Worm (Caenorhabditis elegans) whole organism, late embryonic: Measurements from ENCODE around the gene rps-22.

ENCODE experiments used
- K09A11.1 ChIP-seq: sonication (generic microtip); optimal IDR thresholded peaks from 2 replicates; lab custom pipeline; 2017; ENCODE audit warnings: antibody characterized with exemption, mild to moderate bottlenecking, missing genetic modification characterization, missing compliant biosample characterization; ENCODE audit not compliant: insufficient read depth
- ama-1 ChIP-seq: fragments of 150-350 bp; optimal IDR thresholded peaks from 2 replicates; lab custom pipeline; 2014
- ceh-30 ChIP-seq: fragments of 150-350 bp; optimal IDR thresholded peaks from 2 replicates; lab custom pipeline; 2014; ENCODE audit warnings: missing biosample characterization, missing genetic modification characterization
- dve-1 ChIP-seq: sonication (generic microtip); optimal IDR thresholded peaks from 2 replicates; lab custom pipeline; 2017; ENCODE audit warnings: antibody characterized with exemption, mild to moderate bottlenecking, missing genetic modification characterization, missing compliant biosample characterization
- eyg-1 ChIP-seq: sonication (generic microtip); optimal IDR thresholded peaks from 2 replicates; lab custom pipeline; 2016; ENCODE audit warnings: missing genotype, missing genetic modification characterization, missing compliant biosample characterization
- fkh-10 ChIP-seq: fragments of 150-350 bp; optimal IDR thresholded peaks from 2 replicates; lab custom pipeline; 2014; ENCODE audit warnings: missing biosample characterization, missing genetic modification reagents, missing genetic modification characterization
- hlh-15 ChIP-seq: sonication (generic microtip); optimal IDR thresholded peaks from 2 replicates; lab custom pipeline; 2016; ENCODE audit warnings: missing genetic modification characterization, missing compliant biosample characterization
- mec-3 ChIP-seq: sonication (generic microtip); optimal IDR thresholded peaks from 2 replicates; lab custom pipeline; 2016; ENCODE audit warnings: borderline replicate concordance, missing genetic modification characterization, missing compliant biosample characterization
- nhr-11 ChIP-seq: fragments of 150-350 bp; optimal IDR thresholded peaks from 2 replicates; lab custom pipeline; 2014; ENCODE audit warnings: missing biosample characterization, missing genetic modification characterization
- pha-4 ChIP-seq: fragments of 150-350 bp; optimal IDR thresholded peaks from 2 replicates; lab custom pipeline; 2018; ENCODE audit warnings: missing biosample characterization, missing genetic modification reagents, missing genetic modification characterization
- rnt-1 ChIP-seq: sonication (generic microtip); optimal IDR thresholded peaks from 2 replicates; lab custom pipeline; 2016; ENCODE audit warnings: missing genetic modification characterization, missing compliant biosample characterization
- tbx-2 ChIP-seq: sonication (generic microtip); optimal IDR thresholded peaks from 2 replicates; lab custom pipeline; 2016; ENCODE audit warnings: missing genetic modification characterization, missing compliant biosample characterization
- unc-55 ChIP-seq: sonication (generic microtip); optimal IDR thresholded peaks from 2 replicates; lab custom pipeline; 2017; ENCODE audit warnings: missing biosample characterization, missing genetic modification reagents, missing genetic modification characterization

- no peak for TF ChIP-seq unc-55
- no peak for TF ChIP-seq dve-1 (tag; lab: Kevin White, UChicago)
- no peak for TF ChIP-seq nhr-11 (tag; lab: Kevin White, UChicago)
- TF ChIP-seq pha-4 (tag; lab: Kevin White, UChicago) = no peak
- no peak for TF ChIP-seq mec-3
- no peak for TF ChIP-seq ama-1 (lab: Kevin White, UChicago)
- TF ChIP-seq fkh-10 (GFP tag; lab: Kevin White, UChicago) = no peak
- no peak for TF ChIP-seq ceh-30 (tag; lab: Kevin White, UChicago)
- TF ChIP-seq tbx-2 = no peak
- TF ChIP-seq K09A11.1 = no peak
- no peak for TF ChIP-seq hlh-15 (tag; lab: Kevin White, UChicago)
- no peak for TF ChIP-seq rnt-1 (tag; lab: Kevin White, UChicago)
- no peak for TF ChIP-seq eyg-1 (tag; lab: Kevin White, UChicago)
Measured at ce11 chrIII:1947851-1948250, 2.5 kb upstream of the rps-22 start.
